Worm (Caenorhabditis elegans) whole organism, L4 larva: ENCODE results near the gene bus-8B.
A peak's percentile ranks its signal among the peaks of the same experiment; 100 is the strongest.

Experiments
- aha-1 ChIP-seq: fragments of 150-350 bp; peaks from one replicate; lab custom pipeline; 2014; ENCODE audit warnings: missing biosample characterization, missing genetic modification characterization
- ama-1 ChIP-seq: fragments of 150-350 bp; optimal IDR thresholded peaks from 2 replicates; lab custom pipeline; 2014; ENCODE audit warnings: inconsistent platforms, mixed read lengths
- ctbp-1 ChIP-seq: fragments of 200-800 bp; sonication (Bioruptor generic); IDR thresholded peaks from 2 replicates; pipeline ENCODE4 v1.3.6; 2022; ENCODE audit warnings: missing genetic modification reagents, missing genetic modification characterization, missing compliant biosample characterization
- daf-8 ChIP-seq: fragments of 200-800 bp; sonication (Bioruptor generic); IDR thresholded peaks from 2 replicates; pipeline ENCODE4 v1.3.6; 2022; ENCODE audit warnings: missing genetic modification characterization, missing compliant biosample characterization
- dmd-6 ChIP-seq: fragments of 200-800 bp; sonication (Bioruptor generic); IDR thresholded peaks from 2 replicates; pipeline ENCODE4 v1.3.6; 2022; ENCODE audit warnings: missing genetic modification reagents, missing genetic modification characterization, missing compliant biosample characterization
- fos-1 ChIP-seq: fragments of 150-350 bp; optimal IDR thresholded peaks from 2 replicates; lab custom pipeline; 2014; ENCODE audit warnings: missing biosample characterization, missing genetic modification characterization
- lim-7 ChIP-seq: fragments of 200-800 bp; sonication (Bioruptor generic); IDR thresholded peaks from 2 replicates; pipeline ENCODE4 v1.3.6; 2022; ENCODE audit warnings: missing genetic modification characterization, missing compliant biosample characterization
- lin-15B ChIP-seq: fragments of 150-350 bp; sonication (generic microtip); optimal IDR thresholded peaks from 3 replicates; lab custom pipeline; 2014; ENCODE audit warnings: missing biosample characterization, missing genetic modification characterization
- lir-3 ChIP-seq: sonication (generic microtip); optimal IDR thresholded peaks from 2 replicates; lab custom pipeline; 2016; ENCODE audit warnings: mild to moderate bottlenecking, missing genetic modification characterization, missing compliant biosample characterization
- nhr-11 ChIP-seq: fragments of 150-350 bp; optimal IDR thresholded peaks from 2 replicates; lab custom pipeline; 2014; ENCODE audit warnings: missing biosample characterization, missing genetic modification characterization
- nhr-237 ChIP-seq: sonication (generic microtip); optimal IDR thresholded peaks from 2 replicates; lab custom pipeline; 2017; ENCODE audit warnings: missing biosample characterization, missing genetic modification characterization
- pqm-1 ChIP-seq: sonication (generic microtip); optimal IDR thresholded peaks from 2 replicates; lab custom pipeline; 2017; ENCODE audit warnings: missing biosample characterization, missing genetic modification characterization

DNA sequence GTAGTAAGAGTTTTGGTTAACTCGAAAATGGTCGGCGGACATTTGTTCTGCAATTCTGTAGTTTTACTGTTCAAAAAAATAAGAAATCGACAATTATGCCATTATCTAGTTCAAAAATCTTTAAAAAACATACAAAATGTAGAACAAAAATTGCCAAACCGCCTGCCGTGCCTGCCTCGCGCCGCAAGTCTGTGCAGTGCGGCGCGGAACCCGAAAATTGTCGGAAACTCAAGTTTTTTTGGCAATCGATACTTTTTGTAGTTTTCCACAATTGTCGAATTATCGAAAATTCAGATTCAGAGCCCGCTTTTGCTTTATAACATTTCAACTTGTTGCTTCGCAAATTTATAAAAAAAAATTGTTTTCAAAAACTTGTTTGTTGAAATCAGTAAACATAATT is 35.1 kb upstream of the bus-8B start:
- no peak for TF ChIP-seq nhr-11 (tag; lab: Kevin White, UChicago)
- no peak for TF ChIP-seq dmd-6 (GFP tag; lab: Robert Waterston, UW)
- TF ChIP-seq aha-1, result peak; percentile 81
- no peak for TF ChIP-seq ctbp-1 (GFP tag; lab: Robert Waterston, UW)
- no peak for TF ChIP-seq daf-8
- TF ChIP-seq pqm-1, result no peak
- TF ChIP-seq nhr-237 (tag; lab: Kevin White, UChicago), result no peak
- TF ChIP-seq lir-3 (tag; lab: Kevin White, UChicago), result no peak
- TF ChIP-seq lim-7 (GFP tag; lab: Robert Waterston, UW), result no peak
- no peak for TF ChIP-seq fos-1 (tag; lab: Kevin White, UChicago)
- TF ChIP-seq ama-1 (lab: Kevin White, UChicago), result no peak
- no peak for TF ChIP-seq lin-15B (tag; lab: Kevin White, UChicago)
